Fruit fly (Drosophila melanogaster) whole organism, embryonic: ENCODE measurements around the gene CG44385.

Experiments used
- Atf3 ChIP-seq: fragments of 200-800 bp; sonication (Bioruptor generic); optimal IDR thresholded peaks from 3 replicates; lab custom pipeline; 2016; ENCODE audit warnings: missing biosample characterization, missing genetic modification characterization
- CG10654 ChIP-seq: fragments of 200-800 bp; sonication (Bioruptor generic); optimal IDR thresholded peaks from 2 replicates; lab custom pipeline; 2016; ENCODE audit warnings: missing biosample characterization, missing genetic modification characterization
- CG10979 ChIP-seq: fragments of 200-800 bp; sonication (Bioruptor generic); optimal IDR thresholded peaks from 2 replicates; lab custom pipeline; 2018; ENCODE audit warnings: missing biosample characterization, mild to moderate bottlenecking, missing genetic modification characterization, moderate library complexity
- CG11456 ChIP-seq: fragments of 200-800 bp; sonication (Bioruptor generic); IDR thresholded peaks from 3 replicates; pipeline ENCODE4 v1.3.6; 2022; ENCODE audit warnings: missing biosample characterization, missing genetic modification characterization
- CG12104 ChIP-seq: fragments of 200-800 bp; sonication (Bioruptor generic); optimal IDR thresholded peaks from 3 replicates; lab custom pipeline; 2016; ENCODE audit warnings: missing biosample characterization, missing genetic modification characterization
- CG14710 ChIP-seq: fragments of 200-800 bp; sonication (Bioruptor generic); optimal IDR thresholded peaks from 3 replicates; lab custom pipeline; 2019; ENCODE audit warnings: missing biosample characterization, mild to moderate bottlenecking, missing genetic modification characterization, moderate library complexity
- CG17186 ChIP-seq: fragments of 200-800 bp; sonication (Bioruptor generic); optimal IDR thresholded peaks from 3 replicates; lab custom pipeline; 2017; ENCODE audit warnings: missing biosample characterization, missing genetic modification reagents, missing genetic modification characterization
- CG2116 ChIP-seq: fragments of 200-800 bp; sonication (Bioruptor generic); optimal IDR thresholded peaks from 3 replicates; lab custom pipeline; 2018; ENCODE audit warnings: missing biosample characterization, mild to moderate bottlenecking, missing genetic modification characterization
- CG31365 ChIP-seq: fragments of 200-800 bp; sonication (Bioruptor generic); optimal IDR thresholded peaks from 2 replicates; lab custom pipeline; 2018; ENCODE audit warnings: missing biosample characterization, mild to moderate bottlenecking, missing genetic modification characterization
- CG34224 ChIP-seq: fragments of 200-800 bp; sonication (Bioruptor generic); IDR thresholded peaks from 3 replicates; pipeline ENCODE4 v1.3.6; 2022; ENCODE audit warnings: missing biosample characterization, missing genetic modification characterization; ENCODE audit not compliant: partially characterized antibody
- CG4404 ChIP-seq: fragments of 200-800 bp; sonication (Bioruptor generic); IDR thresholded peaks from 2 replicates; pipeline ENCODE4 v1.3.6; 2022; ENCODE audit warnings: missing biosample characterization, missing genetic modification characterization
- CG4424 ChIP-seq: fragments of 200-800 bp; sonication (Bioruptor generic); optimal IDR thresholded peaks from 3 replicates; lab custom pipeline; 2016; ENCODE audit warnings: missing biosample characterization, missing genetic modification characterization
- CG6654 ChIP-seq: fragments of 200-800 bp; sonication (Bioruptor generic); optimal IDR thresholded peaks from 2 replicates; lab custom pipeline; 2017; ENCODE audit warnings: missing biosample characterization, mild to moderate bottlenecking, missing genetic modification characterization
- CG7271 ChIP-seq: fragments of 200-800 bp; sonication (Bioruptor generic); optimal IDR thresholded peaks from 2 replicates; lab custom pipeline; 2018; ENCODE audit warnings: missing biosample characterization, mild to moderate bottlenecking, missing genetic modification characterization, moderate library complexity
- CG7963 ChIP-seq: fragments of 200-800 bp; sonication (Bioruptor generic); IDR thresholded peaks from 3 replicates; pipeline ENCODE4 v1.3.6; 2022; ENCODE audit warnings: missing biosample characterization, missing genetic modification characterization; ENCODE audit not compliant: partially characterized antibody
- CG7987 ChIP-seq: fragments of 200-800 bp; sonication (Bioruptor generic); optimal IDR thresholded peaks from 2 replicates; lab custom pipeline; 2018; ENCODE audit warnings: missing biosample characterization, mild to moderate bottlenecking, missing genetic modification characterization, moderate library complexity
- CG8359 ChIP-seq: fragments of 200-800 bp; sonication (Bioruptor generic); optimal IDR thresholded peaks from 2 replicates; lab custom pipeline; 2017; ENCODE audit warnings: missing biosample characterization, mild to moderate bottlenecking, missing genetic modification characterization, borderline replicate concordance
- E2f2 ChIP-seq: fragments of 200-800 bp; sonication (Bioruptor generic); IDR thresholded peaks from 2 replicates; pipeline ENCODE4 v1.3.6; 2022; ENCODE audit warnings: missing biosample characterization, missing genetic modification characterization
- Gsc ChIP-seq: fragments of 200-800 bp; sonication (Bioruptor generic); IDR thresholded peaks from 2 replicates; pipeline ENCODE4 v1.3.6; 2022; ENCODE audit warnings: missing biosample characterization, missing genetic modification characterization
- Hmr ChIP-seq: fragments of 200-800 bp; sonication (Bioruptor generic); optimal IDR thresholded peaks from 3 replicates; lab custom pipeline; 2017; ENCODE audit warnings: mild to moderate bottlenecking, missing biosample characterization, missing genetic modification reagents, missing genetic modification characterization
- Hr39 ChIP-seq: fragments of >200 bp; optimal IDR thresholded peaks from 2 replicates; lab custom pipeline; 2017
- Lpt ChIP-seq: fragments of >200 bp; optimal IDR thresholded peaks from 2 replicates; lab custom pipeline; 2018; ENCODE audit warnings: missing biosample characterization, missing genetic modification characterization
- MBD-R2 ChIP-seq: fragments of 200-800 bp; sonication (Bioruptor generic); IDR thresholded peaks from 2 replicates; pipeline ENCODE4 v1.3.6; 2022; ENCODE audit warnings: missing biosample characterization, missing genetic modification characterization
- Med ChIP-seq: fragments of 200-800 bp; sonication (Bioruptor generic); peaks from one replicate; lab custom pipeline; 2016; ENCODE audit warnings: missing biosample characterization, missing genetic modification characterization, mild to moderate bottlenecking, inconsistent platforms, moderate library complexity
- Nf-YA ChIP-seq: fragments of 200-800 bp; sonication (Bioruptor generic); IDR thresholded peaks from 2 replicates; pipeline ENCODE4 v1.3.6; 2022; ENCODE audit warnings: missing biosample characterization, missing genetic modification characterization
- NfI ChIP-seq: fragments of 200-800 bp; sonication (Bioruptor generic); optimal IDR thresholded peaks from 3 replicates; lab custom pipeline; 2018; ENCODE audit warnings: missing biosample characterization, mild to moderate bottlenecking, missing genetic modification characterization, moderate library complexity
- Optix ChIP-seq: fragments of 200-800 bp; sonication (Bioruptor generic); IDR thresholded peaks from 3 replicates; pipeline ENCODE4 v1.3.6; 2022; ENCODE audit warnings: missing biosample characterization, missing genetic modification characterization
- Side ChIP-seq: fragments of 200-800 bp; sonication (Bioruptor generic); optimal IDR thresholded peaks from 2 replicates; lab custom pipeline; 2016; ENCODE audit warnings: missing biosample characterization, missing genetic modification characterization
- amos ChIP-seq: fragments of 200-800 bp; sonication (Bioruptor generic); IDR thresholded peaks from 2 replicates; pipeline ENCODE4 v1.3.6; 2022; ENCODE audit warnings: missing biosample characterization, missing genetic modification characterization; ENCODE audit not compliant: partially characterized antibody
- bowl ChIP-seq: fragments of 200-800 bp; sonication (Bioruptor generic); IDR thresholded peaks from 2 replicates; pipeline ENCODE4 v1.3.6; 2022; ENCODE audit warnings: missing biosample characterization, missing genetic modification characterization
- bsh ChIP-seq, 2 experiments: fragments of 200-800 bp; sonication (Bioruptor generic); optimal IDR thresholded peaks; 2 replicates each; lab custom pipeline; 2017 to 2018; ENCODE audit warnings: mild to moderate bottlenecking in 2 of 2, missing biosample characterization in 2 of 2, missing genetic modification characterization in 2 of 2, moderate library complexity in 1 of 2
- chinmo ChIP-seq: fragments of 200-800 bp; sonication (Bioruptor generic); IDR thresholded peaks from 4 replicates; pipeline ENCODE4 v1.3.6; 2022; ENCODE audit warnings: missing biosample characterization, missing genetic modification characterization; ENCODE audit not compliant: partially characterized antibody
- crol ChIP-seq: fragments of 200-800 bp; sonication (Bioruptor generic); IDR thresholded peaks from 2 replicates; pipeline ENCODE4 v1.3.6; 2022; ENCODE audit warnings: missing biosample characterization, missing genetic modification characterization
- dan ChIP-seq: fragments of 200-800 bp; sonication (Bioruptor generic); IDR thresholded peaks from 2 replicates; pipeline ENCODE4 v1.3.6; 2022; ENCODE audit warnings: missing biosample characterization, missing genetic modification characterization
- dmrt99B ChIP-seq: fragments of 200-800 bp; sonication (Bioruptor generic); optimal IDR thresholded peaks from 2 replicates; lab custom pipeline; 2018; ENCODE audit warnings: missing biosample characterization, mild to moderate bottlenecking, missing genetic modification characterization, moderate library complexity
- eve ChIP-seq, 2 experiments: fragments of >200 bp; optimal IDR thresholded peaks; 2 replicates each; lab custom pipeline; 2017; ENCODE audit warnings: missing biosample characterization in 2 of 2, missing genetic modification characterization in 2 of 2
- grau ChIP-seq: fragments of 200-800 bp; optimal IDR thresholded peaks from 3 replicates; lab custom pipeline; 2019; ENCODE audit warnings: missing biosample characterization, mild to moderate bottlenecking, missing genetic modification characterization, moderate library complexity
- gro ChIP-seq: fragments of 200-800 bp; sonication (Bioruptor generic); optimal IDR thresholded peaks from 2 replicates; lab custom pipeline; 2016; ENCODE audit warnings: missing biosample characterization, missing genetic modification characterization
- insv ChIP-seq, 2 experiments: fragments of 200-800 bp; sonication (Bioruptor generic); optimal IDR thresholded peaks; 3 replicates each; lab custom pipeline; 2016 to 2018; ENCODE audit warnings: missing biosample characterization in 2 of 2, missing genetic modification characterization in 2 of 2
- luna ChIP-seq: fragments of 200-800 bp; sonication (Bioruptor generic); optimal IDR thresholded peaks from 2 replicates; lab custom pipeline; 2016; ENCODE audit warnings: missing biosample characterization, missing genetic modification characterization
- nom ChIP-seq: fragments of 200-800 bp; sonication (Bioruptor generic); optimal IDR thresholded peaks from 2 replicates; lab custom pipeline; 2017; ENCODE audit warnings: missing biosample characterization, missing genetic modification characterization, mild to moderate bottlenecking, moderate library complexity, missing genetic modification reagents
- onecut ChIP-seq: fragments of 200-800 bp; sonication (Bioruptor generic); IDR thresholded peaks from 2 replicates; pipeline ENCODE4 v1.3.6; 2022; ENCODE audit warnings: missing biosample characterization, missing genetic modification characterization
- psq ChIP-seq: fragments of 200-800 bp; sonication (Bioruptor generic); optimal IDR thresholded peaks from 2 replicates; lab custom pipeline; 2017; ENCODE audit warnings: missing biosample characterization, missing genetic modification characterization
- row ChIP-seq: fragments of 200-800 bp; sonication (Bioruptor generic); IDR thresholded peaks from 3 replicates; pipeline ENCODE4 v1.3.6; 2022; ENCODE audit warnings: missing biosample characterization, missing genetic modification characterization
- salm ChIP-seq: fragments of 200-800 bp; sonication (Bioruptor generic); optimal IDR thresholded peaks from 2 replicates; lab custom pipeline; 2018; ENCODE audit warnings: missing biosample characterization, mild to moderate bottlenecking, missing genetic modification characterization
- tap ChIP-seq: fragments of 200-800 bp; optimal IDR thresholded peaks from 3 replicates; lab custom pipeline; 2019; ENCODE audit warnings: missing biosample characterization, mild to moderate bottlenecking, missing genetic modification characterization, moderate library complexity
- zen2 ChIP-seq: fragments of 200-800 bp; sonication (Bioruptor generic); IDR thresholded peaks from 3 replicates; pipeline ENCODE4 v1.3.6; 2022; ENCODE audit warnings: missing biosample characterization, missing genetic modification characterization; ENCODE audit not compliant: partially characterized antibody
- zfh1 ChIP-seq: fragments of 200-800 bp; sonication (Bioruptor generic); IDR thresholded peaks from 3 replicates; pipeline ENCODE4 v1.3.6; 2022; ENCODE audit warnings: missing biosample characterization, missing genetic modification characterization
- zfh2 ChIP-seq: fragments of 200-800 bp; sonication (Bioruptor generic); optimal IDR thresholded peaks from 2 replicates; lab custom pipeline; 2016; ENCODE audit warnings: missing biosample characterization, missing genetic modification characterization

CG44385 gene

DNA sequence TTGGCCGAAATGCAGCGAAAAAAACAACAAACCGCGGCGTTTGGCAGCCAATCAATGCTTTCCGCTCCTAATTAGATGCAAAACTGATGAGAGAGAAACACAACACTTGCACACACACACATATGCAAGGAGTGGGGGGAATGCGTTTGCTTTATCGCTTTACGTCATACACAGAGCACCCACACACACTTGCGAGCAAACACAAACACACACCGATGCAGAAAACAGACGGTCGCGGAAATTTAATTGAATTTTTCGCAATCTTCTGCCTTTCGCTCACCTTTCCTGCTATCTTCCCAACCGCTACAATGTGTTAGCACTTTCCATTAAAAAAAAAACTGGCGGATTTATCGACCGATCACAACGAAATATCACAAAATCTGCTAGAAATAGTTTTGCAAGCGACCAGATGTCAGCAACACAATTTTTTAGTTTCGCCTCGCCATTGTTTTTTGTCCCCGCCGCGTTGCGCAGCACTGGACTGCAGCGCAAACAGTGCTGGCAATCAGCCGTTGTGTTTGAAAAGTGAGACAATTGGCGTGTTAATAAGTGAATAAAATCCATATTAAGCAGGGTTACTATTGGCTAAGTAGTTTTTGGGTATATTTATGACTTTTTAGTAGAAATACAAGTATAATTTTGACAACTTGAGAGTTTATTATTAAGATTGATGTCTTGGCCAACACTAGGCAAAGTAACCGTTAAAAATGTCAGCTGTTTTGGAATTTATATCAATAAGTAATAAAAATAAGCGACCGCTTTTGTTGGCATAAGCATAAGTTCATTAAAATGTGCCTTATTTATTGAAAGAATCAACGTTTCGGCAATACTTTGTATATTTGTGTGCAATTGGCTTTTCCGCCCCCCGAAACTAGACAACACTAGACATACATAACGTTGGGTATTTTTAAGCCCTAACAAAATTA, 4.6 kb upstream of the CG44385 start, which contains the start of gene Klp10A (continued):
- TF ChIP-seq insv (GFP tag; optimal IDR thresholded peaks at IDR 0.05; lab: Kevin White, UChicago) (no peak), CG10654 (GFP tag; lab: Kevin White, UChicago) (no peak), MBD-R2 (GFP tag; lab: Robert Waterston, UW) (no peak), amos (no peak), gro (GFP tag; lab: Kevin White, UChicago) (peak; percentile 31), tap (no peak), zen2 (no peak), Atf3 (no peak), bowl (GFP tag; lab: Robert Waterston, UW) (no peak), CG7987 (GFP tag; lab: Kevin White, UChicago) (no peak), CG12104 (no peak), crol (GFP tag; lab: Robert Waterston, UW) (no peak), chinmo (0 out of 4 replicates have a peak, but pooled peaks have one; percentile 47), Optix (no peak), Hr39 (lab: Kevin White, UChicago) (no peak), Nf-YA (GFP tag; lab: Robert Waterston, UW) (no peak), onecut (GFP tag; lab: Robert Waterston, UW) (no peak), CG8359 (GFP tag; lab: Kevin White, UChicago) (no peak), Med (peak; percentile 71), row (GFP tag; lab: Robert Waterston, UW) (no peak), NfI (GFP tag; lab: Kevin White, UChicago) (peak; percentile 6), CG11456 (GFP tag; lab: Robert Waterston, UW) (peak; percentile 41; the same call in 1 of the 3 replicates), zfh2 (peak; percentile 14), E2f2 (GFP tag; lab: Robert Waterston, UW) (peak; percentile 33), nom (peak; percentile 7), bsh (GFP tag; optimal IDR thresholded peaks at IDR 0.05; lab: Kevin White, UChicago) (no peak), CG10979 (tag; lab: Kevin White, UChicago) (no peak), CG31365 (tag; lab: Kevin White, UChicago) (no peak), CG17186 (peak; percentile 47), CG7963 (GFP tag; lab: Robert Waterston, UW) (no peak), CG7271 (tag; lab: Kevin White, UChicago) (no peak), salm (tag; lab: Kevin White, UChicago) (no peak), CG4404 (no peak), Gsc (GFP tag; lab: Robert Waterston, UW) (no peak), dmrt99B (tag; lab: Kevin White, UChicago) (no peak), Side (GFP tag; lab: Kevin White, UChicago) (peak; percentile 18), CG34224 (GFP tag; lab: Robert Waterston, UW) (no peak), grau (tag; lab: Kevin White, UChicago) (no peak), CG14710 (tag; lab: Kevin White, UChicago) (no peak), CG6654 (no peak), zfh1 (GFP tag; lab: Robert Waterston, UW) (no peak), CG2116 (GFP tag; lab: Kevin White, UChicago) (no peak), Hmr (GFP tag; lab: Kevin White, UChicago) (no peak), luna (GFP tag; lab: Kevin White, UChicago) (no peak), eve (GFP tag; optimal IDR thresholded peaks at IDR 0.05; lab: Kevin White, UChicago) (no peak), psq (GFP tag; lab: Kevin White, UChicago) (no peak), CG4424 (GFP tag; lab: Kevin White, UChicago) (peak; percentile 14), Lpt (GFP tag; lab: Kevin White, UChicago) (no peak), dan (GFP tag; lab: Robert Waterston, UW) (no peak)
